Fruit fly (Drosophila melanogaster) whole organism, adult: ENCODE data around the gene Sfp93F.

Source experiments
- CG11617 ChIP-seq: fragments of 200-800 bp; sonication (Bioruptor generic); optimal IDR thresholded peaks from 2 replicates; lab custom pipeline; 2017; ENCODE audit warnings: mild to moderate bottlenecking, missing biosample characterization, missing genetic modification reagents, missing genetic modification characterization
- CG12768 ChIP-seq: fragments of 200-800 bp; sonication (Bioruptor generic); optimal IDR thresholded peaks from 2 replicates; lab custom pipeline; 2017; ENCODE audit warnings: missing biosample characterization, missing genetic modification characterization, mild to moderate bottlenecking, moderate library complexity, missing genetic modification reagents
- CG14711 ChIP-seq: fragments of 200-800 bp; sonication (Bioruptor generic); optimal IDR thresholded peaks from 2 replicates; lab custom pipeline; 2018; ENCODE audit warnings: missing biosample characterization, mild to moderate bottlenecking, missing genetic modification characterization, moderate library complexity
- CG1620 ChIP-seq: fragments of 200-800 bp; sonication (Bioruptor generic); optimal IDR thresholded peaks from 2 replicates; lab custom pipeline; 2016; ENCODE audit warnings: missing biosample characterization, missing genetic modification characterization
- CG33017 ChIP-seq: fragments of 200-800 bp; sonication (Bioruptor generic); optimal IDR thresholded peaks from 2 replicates; lab custom pipeline; 2018; ENCODE audit warnings: missing biosample characterization, mild to moderate bottlenecking, missing genetic modification characterization, moderate library complexity
- CG5204 ChIP-seq: fragments of 200-800 bp; sonication (Bioruptor generic); optimal IDR thresholded peaks from 2 replicates; lab custom pipeline; 2016; ENCODE audit warnings: missing biosample characterization, missing genetic modification characterization
- CG7045 ChIP-seq: fragments of 200-800 bp; sonication (Bioruptor generic); optimal IDR thresholded peaks from 2 replicates; lab custom pipeline; 2017; ENCODE audit warnings: missing biosample characterization, mild to moderate bottlenecking, missing genetic modification characterization
- CG7101 ChIP-seq: fragments of 200-800 bp; sonication (Bioruptor generic); optimal IDR thresholded peaks from 2 replicates; lab custom pipeline; 2018; ENCODE audit warnings: missing biosample characterization, mild to moderate bottlenecking, missing genetic modification characterization, moderate library complexity
- Clk ChIP-seq: fragments of 200-800 bp; sonication (Bioruptor generic); optimal IDR thresholded peaks from 2 replicates; lab custom pipeline; 2017; ENCODE audit warnings: missing biosample characterization, missing genetic modification characterization
- Crg-1 ChIP-seq: fragments of 200-800 bp; sonication (Bioruptor generic); optimal IDR thresholded peaks from 2 replicates; lab custom pipeline; 2016; ENCODE audit warnings: missing biosample characterization, missing genetic modification characterization
- Hr96 ChIP-seq: fragments of 200-800 bp; sonication (Bioruptor generic); optimal IDR thresholded peaks from 2 replicates; lab custom pipeline; 2016; ENCODE audit warnings: missing biosample characterization, missing genetic modification characterization
- Mnt ChIP-seq: fragments of 200-800 bp; sonication (Bioruptor generic); optimal IDR thresholded peaks from 2 replicates; lab custom pipeline; 2016; ENCODE audit warnings: missing biosample characterization, mild to moderate bottlenecking, missing genetic modification characterization
- bab1 ChIP-seq: fragments of 200-800 bp; sonication (Bioruptor generic); optimal IDR thresholded peaks from 3 replicates; lab custom pipeline; 2019; ENCODE audit warnings: missing biosample characterization, mild to moderate bottlenecking, missing genetic modification characterization, moderate library complexity
- cic ChIP-seq: fragments of 200-800 bp; sonication (Bioruptor generic); optimal IDR thresholded peaks from 2 replicates; lab custom pipeline; 2017; ENCODE audit warnings: missing biosample characterization, mild to moderate bottlenecking, missing genetic modification characterization, moderate library complexity
- cnc ChIP-seq, 2 experiments: fragments of >200 bp; optimal IDR thresholded peaks; 2 replicates each; lab custom pipeline; 2017
- kay ChIP-seq: fragments of 200-800 bp; sonication (Bioruptor generic); peaks from one replicate; lab custom pipeline; 2016; ENCODE audit warnings: missing biosample characterization, missing genetic modification characterization, borderline replicate concordance
- ovo ChIP-seq: fragments of 200-800 bp; sonication (Bioruptor generic); optimal IDR thresholded peaks from 2 replicates; lab custom pipeline; 2016; ENCODE audit warnings: missing biosample characterization, missing genetic modification characterization
- pad ChIP-seq: fragments of 200-800 bp; sonication (Bioruptor generic); optimal IDR thresholded peaks from 3 replicates; lab custom pipeline; 2017; ENCODE audit warnings: missing biosample characterization, missing genetic modification characterization, mild to moderate bottlenecking, moderate library complexity, missing genetic modification reagents
- tj ChIP-seq: fragments of 200-800 bp; sonication (Bioruptor generic); optimal IDR thresholded peaks from 3 replicates; lab custom pipeline; 2017; ENCODE audit warnings: missing biosample characterization, mild to moderate bottlenecking, missing genetic modification characterization, moderate library complexity
- toe ChIP-seq: fragments of 200-800 bp; sonication (Bioruptor generic); optimal IDR thresholded peaks from 2 replicates; lab custom pipeline; 2016; ENCODE audit warnings: missing biosample characterization, missing genetic modification characterization

Sfp93F gene

DNA sequence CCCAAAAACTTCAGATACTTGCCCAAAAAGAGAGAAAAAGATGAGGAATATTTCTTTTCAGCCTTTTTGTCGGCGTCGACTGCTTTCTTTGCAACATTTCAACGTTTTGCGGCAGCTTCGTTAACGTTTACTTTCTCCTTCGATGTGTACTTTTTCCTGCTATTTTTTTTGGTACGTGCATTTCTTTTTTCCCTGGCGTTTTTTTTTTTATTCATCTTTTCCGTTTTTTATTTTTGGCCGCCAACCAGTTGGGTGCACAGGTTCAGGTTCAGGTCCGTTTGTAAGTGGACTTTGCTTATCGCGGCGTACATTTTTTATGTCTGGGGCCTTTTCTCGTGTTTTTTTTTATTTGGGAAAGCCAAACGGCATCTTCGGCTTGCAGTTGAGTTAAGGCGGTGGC is 31.7 kb downstream of the Sfp93F start:
- no peak for TF ChIP-seq bab1 (GFP tag; lab: Kevin White, UChicago)
- no peak for TF ChIP-seq Hr96 (GFP tag; lab: Kevin White, UChicago)
- no peak for TF ChIP-seq CG12768 (GFP tag; lab: Kevin White, UChicago)

- TF ChIP-seq bab1 (GFP tag; lab: Kevin White, UChicago) (no peak), CG14711 (tag; lab: Kevin White, UChicago) (no peak), CG1620 (GFP tag; lab: Kevin White, UChicago) (no peak), cic (GFP tag; lab: Kevin White, UChicago) (no peak), ovo (GFP tag; lab: Kevin White, UChicago) (no peak), cnc (optimal IDR thresholded peaks at IDR 0.05; lab: Kevin White, UChicago) (no peak), toe (GFP tag; lab: Kevin White, UChicago) (no peak), Mnt (no peak), CG7045 (GFP tag; lab: Kevin White, UChicago) (no peak), Hr96 (GFP tag; lab: Kevin White, UChicago) (no peak), kay (no peak), CG5204 (GFP tag; lab: Kevin White, UChicago) (no peak), CG12768 (GFP tag; lab: Kevin White, UChicago) (no peak), tj (no peak), CG11617 (GFP tag; lab: Kevin White, UChicago) (no peak), CG7101 (tag; lab: Kevin White, UChicago) (no peak), CG33017 (tag; lab: Kevin White, UChicago) (no peak), pad (GFP tag; lab: Kevin White, UChicago) (no peak), Clk (GFP tag; lab: Kevin White, UChicago) (no peak)
These were observed 32.8 kb downstream of the Sfp93F start for dm6 chr3R:21703346-21703745.

dm6 chr3R:21701529-21701928 is 34.6 kb downstream of the Sfp93F start:
- TF ChIP-seq kay (peak; percentile 32), CG5204 (GFP tag; lab: Kevin White, UChicago) (no peak)

DNA sequence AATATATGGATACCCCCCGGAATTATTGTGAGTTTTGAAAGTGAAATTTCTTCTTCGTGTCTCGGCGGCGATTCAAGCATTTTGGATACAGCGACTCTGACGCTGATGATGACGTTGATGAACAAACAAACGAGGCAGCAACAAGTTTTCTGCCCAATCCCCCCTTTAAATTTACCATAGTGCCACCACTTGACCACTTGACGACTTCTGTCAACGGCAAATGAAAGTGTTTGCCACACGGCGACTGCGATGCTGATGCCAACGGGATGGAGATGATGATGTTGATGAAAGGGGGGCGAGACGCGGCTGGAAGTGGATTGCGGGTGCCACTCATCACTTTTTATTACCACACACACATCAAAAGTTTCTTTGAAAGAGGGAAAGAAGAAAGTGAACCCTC is 35.6 kb downstream of the Sfp93F start:
- TF ChIP-seq CG5204 (GFP tag; lab: Kevin White, UChicago) (no peak), tj (no peak), CG1620 (GFP tag; lab: Kevin White, UChicago) (no peak), CG11617 (GFP tag; lab: Kevin White, UChicago) (no peak), CG7101 (tag; lab: Kevin White, UChicago) (no peak)

dm6 chr3R:21698895-21699300 is 37.2 kb downstream of the Sfp93F start:
- TF ChIP-seq CG7101 (tag; lab: Kevin White, UChicago) (no peak), pad (GFP tag; lab: Kevin White, UChicago) (no peak), bab1 (GFP tag; lab: Kevin White, UChicago) (no peak), toe (GFP tag; lab: Kevin White, UChicago) (no peak)

DNA sequence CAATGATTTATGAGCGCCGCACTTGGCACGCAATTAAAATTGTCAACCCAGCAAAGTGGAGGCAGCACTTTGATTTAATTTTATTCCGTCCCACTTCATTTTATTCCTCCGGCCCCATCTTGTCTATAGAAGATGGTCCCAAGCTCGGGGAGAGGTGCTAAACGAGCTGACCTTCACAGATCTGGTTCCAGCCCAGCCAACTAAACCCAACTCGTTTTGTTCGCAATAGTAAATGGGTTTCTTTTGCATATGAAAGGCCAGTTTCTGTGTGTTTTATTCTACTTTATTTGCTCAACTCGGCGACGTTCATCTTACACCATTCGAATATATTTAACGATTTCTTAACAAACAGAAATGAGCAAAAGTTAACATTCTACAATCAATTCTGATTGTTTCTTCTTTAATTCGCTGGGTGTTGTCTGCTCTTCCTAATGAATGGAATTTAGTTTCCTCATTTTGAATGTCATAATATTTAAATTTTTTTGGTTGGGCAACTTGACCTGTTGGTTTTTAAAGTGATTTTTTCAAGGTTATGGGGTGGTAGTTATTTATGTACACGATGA is 42.9 kb downstream of the Sfp93F start:
- TF ChIP-seq tj (no peak), CG12768 (GFP tag; lab: Kevin White, UChicago) (no peak), CG14711 (tag; lab: Kevin White, UChicago) (no peak), CG1620 (GFP tag; lab: Kevin White, UChicago) (no peak), toe (GFP tag; lab: Kevin White, UChicago) (no peak), CG33017 (tag; lab: Kevin White, UChicago) (no peak), CG11617 (GFP tag; lab: Kevin White, UChicago) (no peak), Mnt (no peak), pad (GFP tag; lab: Kevin White, UChicago) (no peak), Clk (GFP tag; lab: Kevin White, UChicago) (no peak), CG5204 (GFP tag; lab: Kevin White, UChicago) (no peak), Hr96 (GFP tag; lab: Kevin White, UChicago) (no peak), cnc (optimal IDR thresholded peaks at IDR 0.05; lab: Kevin White, UChicago) (no peak), ovo (GFP tag; lab: Kevin White, UChicago) (no peak), CG7045 (GFP tag; lab: Kevin White, UChicago) (no peak), CG7101 (tag; lab: Kevin White, UChicago) (no peak), kay (no peak), cic (GFP tag; lab: Kevin White, UChicago) (no peak), Crg-1 (no peak), bab1 (GFP tag; lab: Kevin White, UChicago) (no peak)

- TF ChIP-seq tj (no peak), pad (GFP tag; lab: Kevin White, UChicago) (no peak), CG5204 (GFP tag; lab: Kevin White, UChicago) (no peak), ovo (GFP tag; lab: Kevin White, UChicago) (no peak), Clk (GFP tag; lab: Kevin White, UChicago) (no peak), CG14711 (tag; lab: Kevin White, UChicago) (no peak), CG33017 (tag; lab: Kevin White, UChicago) (no peak), Crg-1 (no peak), CG7101 (tag; lab: Kevin White, UChicago) (no peak), cnc (optimal IDR thresholded peaks at IDR 0.05; lab: Kevin White, UChicago) (no peak), CG1620 (GFP tag; lab: Kevin White, UChicago) (no peak), Mnt (no peak), CG12768 (GFP tag; lab: Kevin White, UChicago) (no peak), bab1 (GFP tag; lab: Kevin White, UChicago) (no peak), cic (GFP tag; lab: Kevin White, UChicago) (no peak), CG11617 (GFP tag; lab: Kevin White, UChicago) (no peak), Hr96 (GFP tag; lab: Kevin White, UChicago) (no peak), kay (no peak), toe (GFP tag; lab: Kevin White, UChicago) (no peak)
These were observed 45.0 kb downstream of the Sfp93F start for dm6 chr3R:21691114-21691513.
